Fruit fly (Drosophila melanogaster) Kc167 (cell line): ENCODE results near the gene Sf3b3.

Experiments
- Myc ChIP-seq: fragments of >200 bp; optimal IDR thresholded peaks from 2 replicates; lab custom pipeline; 2017; ENCODE audit warnings: missing external identifiers
- Sin3A ChIP-seq: fragments of >200 bp; optimal IDR thresholded peaks from 2 replicates; lab custom pipeline; 2018; ENCODE audit warnings: missing external identifiers
- h ChIP-seq: fragments of >200 bp; optimal IDR thresholded peaks from 3 replicates; lab custom pipeline; 2018; ENCODE audit warnings: missing external identifiers
- insv ChIP-seq: fragments of >200 bp; optimal IDR thresholded peaks from 3 replicates; lab custom pipeline; 2018; ENCODE audit warnings: missing external identifiers
- psq ChIP-seq: fragments of >200 bp; optimal IDR thresholded peaks from 2 replicates; lab custom pipeline; 2017; ENCODE audit warnings: missing external identifiers
- ttk ChIP-seq: sonication (Bioruptor generic); optimal IDR thresholded peaks from 2 replicates; lab custom pipeline; 2017; ENCODE audit warnings: missing external identifiers

- no peak for TF ChIP-seq Myc (lab: Kevin White, UChicago)
- TF ChIP-seq psq (lab: Kevin White, UChicago), result no peak
- TF ChIP-seq Sin3A (lab: Kevin White, UChicago), result no peak
- no peak for TF ChIP-seq ttk (lab: Kevin White, UChicago)
- no peak for TF ChIP-seq h (lab: Kevin White, UChicago)
- no peak for TF ChIP-seq insv (lab: Kevin White, UChicago)
Observed at dm6 chr3L:823597-823996, 9.6 kb downstream of the Sf3b3 start.
